Worm (Caenorhabditis elegans) whole organism, L4 larva: Measurements from ENCODE around the gene lin-9.

Source experiments
- D1046.2 ChIP-seq: fragments of 200-800 bp; sonication (Bioruptor generic); IDR thresholded peaks from 2 replicates; pipeline ENCODE4 v1.3.6; 2022; ENCODE audit warnings: missing genetic modification characterization, missing compliant biosample characterization
- R02D3.7 ChIP-seq: fragments of 150-350 bp; sonication (generic microtip); optimal IDR thresholded peaks from 3 replicates; lab custom pipeline; 2014; ENCODE audit warnings: missing biosample characterization, missing genetic modification characterization
- fos-1 ChIP-seq: fragments of 150-350 bp; optimal IDR thresholded peaks from 2 replicates; lab custom pipeline; 2014; ENCODE audit warnings: missing biosample characterization, missing genetic modification characterization
- lin-1 ChIP-seq: fragments of 200-800 bp; sonication (Bioruptor generic); IDR thresholded peaks from 2 replicates; pipeline ENCODE4 v1.3.6; 2022; ENCODE audit warnings: missing genetic modification reagents, missing genetic modification characterization, missing compliant biosample characterization
- lin-39 ChIP-seq: fragments of 150-350 bp; optimal IDR thresholded peaks from 2 replicates; lab custom pipeline; 2014; ENCODE audit warnings: missing biosample characterization, missing genetic modification reagents, missing genetic modification characterization
- mep-1 ChIP-seq: fragments of 150-350 bp; sonication (generic microtip); optimal IDR thresholded peaks from 3 replicates; lab custom pipeline; 2014; ENCODE audit warnings: missing biosample characterization, missing genetic modification characterization
- nhr-11 ChIP-seq: fragments of 150-350 bp; optimal IDR thresholded peaks from 2 replicates; lab custom pipeline; 2014; ENCODE audit warnings: missing biosample characterization, missing genetic modification characterization
- pha-4 ChIP-seq, 2 experiments: fragments of 150-350 bp in 1 of 2; fragments of 200-800 bp in 1 of 2; sonication (Bioruptor generic) in 1 of 2; IDR thresholded peaks in 1 of 2; optimal IDR thresholded peaks in 1 of 2; 2 replicates each; pipeline versions ENCODE4 v1.3.6 to Lab custom; 2014 to 2022; ENCODE audit warnings: missing genetic modification characterization in 2 of 2, missing genetic modification reagents in 2 of 2, missing biosample characterization in 1 of 2, missing compliant biosample characterization in 1 of 2
- unc-130 ChIP-seq: sonication (generic microtip); optimal IDR thresholded peaks from 2 replicates; lab custom pipeline; 2016; ENCODE audit warnings: missing genetic modification reagents, missing genetic modification characterization, missing compliant biosample characterization

- no peak for TF ChIP-seq lin-1 (GFP tag; lab: Robert Waterston, UW)
- no peak for TF ChIP-seq D1046.2 (GFP tag; lab: Robert Waterston, UW)
- TF ChIP-seq nhr-11 (tag; lab: Kevin White, UChicago) = no peak
- TF ChIP-seq pha-4 (GFP tag; IDR thresholded peaks at IDR 0.05; lab: Robert Waterston, UW) = no peak
- TF ChIP-seq pha-4 (tag; optimal IDR thresholded peaks at IDR 0.05; lab: Kevin White, UChicago) = no peak
- TF ChIP-seq lin-39 (tag; lab: Kevin White, UChicago) = no peak
- TF ChIP-seq unc-130 = no peak
- no peak for TF ChIP-seq fos-1 (tag; lab: Kevin White, UChicago)
- no peak for TF ChIP-seq R02D3.7 (tag; lab: Kevin White, UChicago)
- no peak for TF ChIP-seq mep-1
Measured at ce11 chrIII:8858482-8858881, 45.4 kb downstream of the lin-9 start.
